8 worm cellular contexts compared by ENCODE assay signal in the genomic region with DNA sequence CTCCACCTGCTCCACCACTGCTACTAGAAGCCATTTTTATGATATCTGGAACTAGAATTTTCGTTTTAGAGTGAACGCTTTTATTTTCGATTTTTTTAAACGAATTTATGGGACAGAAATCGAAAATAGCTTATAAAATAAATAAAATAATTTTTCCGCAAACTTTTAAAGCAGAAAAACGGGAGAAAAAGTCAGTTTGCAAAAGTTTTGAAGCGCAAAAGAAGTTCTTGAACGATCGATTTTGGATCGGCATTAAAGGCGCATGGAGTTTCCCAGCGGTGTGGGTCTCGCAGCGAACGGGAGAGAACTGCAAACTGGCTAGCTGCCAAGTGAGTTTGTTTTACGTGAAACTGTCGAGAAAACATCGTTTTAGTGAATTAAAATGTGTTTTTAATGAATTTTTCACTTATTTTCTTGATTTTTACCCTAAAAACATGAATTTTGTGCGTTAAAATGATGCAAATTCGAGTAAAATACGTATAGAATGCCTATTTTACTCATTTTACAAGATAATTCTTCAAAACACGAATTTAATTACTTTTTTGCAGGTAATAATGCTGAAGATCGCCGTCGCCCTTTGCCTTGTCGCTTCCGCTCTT.
A peak's percentile ranks its signal among the peaks of the same experiment; 100 is the strongest.
TF ChIP-seq lines count a peak whose summit lies in the region.

Gene ccf-1, minus strand, starts transcription at position 51 of the 599 bp plus-strand sequence.
Gene trap-4, plus strand, starts transcription at position 549 of the 599 bp plus-strand sequence.

TF ChIP-seq in whole organism, L1 larva, 84 proteins besides CTCF, POLR2A, EP300 and RAD21 (continues in another document):
- peak; percentile 55 for TF ChIP-seq lin-13 (GFP tag; optimal IDR thresholded peaks at IDR 0.05; lab: Kevin White, UChicago)
- TF ChIP-seq elt-3 (tag; optimal IDR thresholded peaks at IDR 0.05; lab: Kevin White, UChicago), result peak in 2 of 6 experiments; percentile 26 to 48
- peak; percentile 51 to 72 (median 65) for TF ChIP-seq dpl-1 (GFP tag; optimal IDR thresholded peaks at IDR 0.05; lab: Kevin White, UChicago)
- TF ChIP-seq snpc-4 (tag; optimal IDR thresholded peaks at IDR 0.05; lab: Kevin White, UChicago), result peak; percentile 25
- TF ChIP-seq nhr-12 (tag; optimal IDR thresholded peaks at IDR 0.05; lab: Kevin White, UChicago), result no peak
- TF ChIP-seq mep-1 (tag; optimal IDR thresholded peaks at IDR 0.05; lab: Kevin White, UChicago), result peak; percentile 75
- TF ChIP-seq tbx-2 (tag; optimal IDR thresholded peaks at IDR 0.05; lab: Kevin White, UChicago), result peak; percentile 32
- peak; percentile 52 for TF ChIP-seq nhr-47 (tag; optimal IDR thresholded peaks at IDR 0.05; lab: Kevin White, UChicago)
- TF ChIP-seq unc-62 (GFP tag; optimal IDR thresholded peaks at IDR 0.05; lab: Kevin White, UChicago), result no peak
- TF ChIP-seq snu-23 (GFP tag; optimal IDR thresholded peaks at IDR 0.05; lab: Kevin White, UChicago), result peak; percentile 60

TF ChIP-seq in whole organism, L2 larva, 48 proteins besides CTCF, POLR2A, EP300 and RAD21 (continues in another document):
- no peak for TF ChIP-seq nhr-12 (tag; optimal IDR thresholded peaks at IDR 0.05; lab: Kevin White, UChicago)
- peak; percentile 45 for TF ChIP-seq lin-11 (tag; optimal IDR thresholded peaks at IDR 0.05; lab: Kevin White, UChicago)
- TF ChIP-seq nhr-21 (tag; optimal IDR thresholded peaks at IDR 0.05; lab: Kevin White, UChicago), result peak; percentile 38
- no peak for TF ChIP-seq lin-39 (tag; optimal IDR thresholded peaks at IDR 0.05; lab: Kevin White, UChicago)
- no peak for TF ChIP-seq nhr-237 (tag; optimal IDR thresholded peaks at IDR 0.05; lab: Kevin White, UChicago)
- peak; percentile 31 to 85 for TF ChIP-seq lsy-2 (tag; optimal IDR thresholded peaks at IDR 0.05; lab: Kevin White, UChicago)
- no peak for TF ChIP-seq snpc-4 (tag; optimal IDR thresholded peaks at IDR 0.05; lab: Kevin White, UChicago)
- TF ChIP-seq egl-27 (tag; optimal IDR thresholded peaks at IDR 0.05; lab: Kevin White, UChicago), result no peak
- no peak for TF ChIP-seq ztf-11 (tag; optimal IDR thresholded peaks at IDR 0.05; lab: Kevin White, UChicago)
- no peak for TF ChIP-seq R02D3.7 (tag; optimal IDR thresholded peaks at IDR 0.05; lab: Kevin White, UChicago)
- TF ChIP-seq skn-1 (tag; optimal IDR thresholded peaks at IDR 0.05; lab: Kevin White, UChicago), result peak; percentile 25

TF ChIP-seq in whole organism, L3 larva, 47 proteins besides CTCF, POLR2A, EP300 and RAD21 (continues in another document):
- TF ChIP-seq daf-12 (tag; optimal IDR thresholded peaks at IDR 0.05; lab: Kevin White, UChicago), result no peak
- peak; percentile 22 for TF ChIP-seq hmg-11 (tag; optimal IDR thresholded peaks at IDR 0.05; lab: Kevin White, UChicago)
- no peak for TF ChIP-seq nhr-12 (tag; optimal IDR thresholded peaks at IDR 0.05; lab: Kevin White, UChicago)
- TF ChIP-seq pqm-1 (tag; optimal IDR thresholded peaks at IDR 0.05; lab: Kevin White, UChicago), result peak; percentile 14
- no peak for TF ChIP-seq ceh-9 (tag; optimal IDR thresholded peaks at IDR 0.05; lab: Kevin White, UChicago)
- no peak for TF ChIP-seq lsy-12 (tag; optimal IDR thresholded peaks at IDR 0.05; lab: Kevin White, UChicago)
- TF ChIP-seq ceh-16 (tag; optimal IDR thresholded peaks at IDR 0.05; lab: Kevin White, UChicago), result no peak
- TF ChIP-seq jun-1 (tag; optimal IDR thresholded peaks at IDR 0.05; lab: Kevin White, UChicago), result no peak
- peak; percentile 1 for TF ChIP-seq R02D3.7 (tag; optimal IDR thresholded peaks at IDR 0.05; lab: Kevin White, UChicago)
- no peak for TF ChIP-seq egl-5 (tag; optimal IDR thresholded peaks at IDR 0.05; lab: Kevin White, UChicago)
- TF ChIP-seq elt-3 (tag; optimal IDR thresholded peaks at IDR 0.05; lab: Kevin White, UChicago), result no peak

TF ChIP-seq in whole organism, L4 larva, 104 proteins besides CTCF, POLR2A, EP300 and RAD21 (continues in another document):
- TF ChIP-seq hlh-11 (tag; optimal IDR thresholded peaks at IDR 0.05; lab: Kevin White, UChicago), result peak; percentile 51
- TF ChIP-seq nhr-25 (tag; optimal IDR thresholded peaks at IDR 0.05; lab: Kevin White, UChicago; ENCODE audit: borderline replicate concordance, insufficient read depth), result peak; percentile 40
- peak; percentile 3 for TF ChIP-seq lin-13 (GFP tag; optimal IDR thresholded peaks at IDR 0.05; lab: Kevin White, UChicago)
- no peak for TF ChIP-seq mdt-29 (GFP tag; IDR thresholded peaks at IDR 0.05; lab: Robert Waterston, UW)
- peak in 1 of 2 experiments; percentile 45 for TF ChIP-seq hif-1 (tag; optimal IDR thresholded peaks at IDR 0.05; lab: Kevin White, UChicago)
- peak; percentile 11 for TF ChIP-seq nhr-77 (tag; optimal IDR thresholded peaks at IDR 0.05; lab: Kevin White, UChicago)
- TF ChIP-seq ceh-82 (tag; optimal IDR thresholded peaks at IDR 0.05; lab: Kevin White, UChicago), result no peak
- peak in 1 of 2 experiments; percentile 8 for TF ChIP-seq unc-62 (GFP tag; optimal IDR thresholded peaks at IDR 0.05 in 1 of 2; lab: Kevin White, UChicago)
- no peak for TF ChIP-seq unc-62 (tag; optimal IDR thresholded peaks at IDR 0.05; lab: Kevin White, UChicago)
- TF ChIP-seq dve-1 (tag; optimal IDR thresholded peaks at IDR 0.05; lab: Kevin White, UChicago; ENCODE audit: insufficient read depth), result peak; percentile 72

TF ChIP-seq in whole organism, late embryonic, 69 proteins besides CTCF, POLR2A, EP300 and RAD21:
- TF ChIP-seq eyg-1 (tag; optimal IDR thresholded peaks at IDR 0.05; lab: Kevin White, UChicago) (no peak), nfya-1 (tag; optimal IDR thresholded peaks at IDR 0.05; lab: Kevin White, UChicago) (peak; percentile 36), unc-55 (GFP tag; optimal IDR thresholded peaks at IDR 0.05; lab: Kevin White, UChicago) (peak; percentile 12), ceh-30 (tag; optimal IDR thresholded peaks at IDR 0.05; lab: Kevin White, UChicago) (peak; percentile 24), ceh-45 (GFP tag; IDR thresholded peaks at IDR 0.05; lab: Robert Waterston, UW) (no peak), elt-2 (tag; optimal IDR thresholded peaks at IDR 0.05; lab: Kevin White, UChicago) (peak; percentile 12), ceh-19 (GFP tag; optimal IDR thresholded peaks at IDR 0.05; lab: Kevin White, UChicago) (no peak)
TF ChIP-seq in whole organism, late embryonic: peak in this region for 4.

TF ChIP-seq in whole organism, midembryonic, 9 proteins besides CTCF, POLR2A, EP300 and RAD21:
- TF ChIP-seq tab-1 (GFP tag; IDR thresholded peaks at IDR 0.05; lab: Robert Waterston, UW) (no peak), T22C8.4 (GFP tag; IDR thresholded peaks at IDR 0.05; lab: Robert Waterston, UW) (0 out of 2 replicates have a peak, but pooled peaks have one; percentile 15)

TF ChIP-seq in whole organism, mixed stage, embryonic, 35 proteins besides CTCF, POLR2A, EP300 and RAD21 (continues in another document):
- TF ChIP-seq nhr-12 (tag; optimal IDR thresholded peaks at IDR 0.05; lab: Kevin White, UChicago) (no peak), unc-62 (GFP tag; optimal IDR thresholded peaks at IDR 0.05; lab: Kevin White, UChicago) (no peak), mab-5 (tag; optimal IDR thresholded peaks at IDR 0.05; lab: Kevin White, UChicago) (no peak), M03D4.4 (tag; optimal IDR thresholded peaks at IDR 0.05; lab: Kevin White, UChicago) (no peak), elt-3 (tag; optimal IDR thresholded peaks at IDR 0.05; lab: Kevin White, UChicago) (no peak), snpc-4 (tag; optimal IDR thresholded peaks at IDR 0.05; lab: Kevin White, UChicago) (no peak), elt-1 (tag; optimal IDR thresholded peaks at IDR 0.05; lab: Kevin White, UChicago; ENCODE audit: borderline replicate concordance, insufficient read depth) (no peak), mls-2 (tag; optimal IDR thresholded peaks at IDR 0.05; lab: Kevin White, UChicago) (no peak), zip-8 (tag; optimal IDR thresholded peaks at IDR 0.05; lab: Kevin White, UChicago) (no peak), drap-1 (GFP tag; optimal IDR thresholded peaks at IDR 0.05; lab: Kevin White, UChicago) (no peak), tbx-8 (GFP tag; optimal IDR thresholded peaks at IDR 0.05; lab: Kevin White, UChicago) (no peak), ces-1 (GFP tag; optimal IDR thresholded peaks at IDR 0.05; lab: Kevin White, UChicago) (peak; percentile 37), ceh-39 (tag; optimal IDR thresholded peaks at IDR 0.05; lab: Kevin White, UChicago) (peak; percentile 27), unc-120 (tag; optimal IDR thresholded peaks at IDR 0.05; lab: Kevin White, UChicago; ENCODE audit: poor library complexity, severe bottlenecking) (peak; percentile 36), ztf-11 (tag; optimal IDR thresholded peaks at IDR 0.05; lab: Kevin White, UChicago) (no peak), nhr-2 (tag; optimal IDR thresholded peaks at IDR 0.05; lab: Kevin White, UChicago) (no peak), sptf-1 (tag; optimal IDR thresholded peaks at IDR 0.05; lab: Kevin White, UChicago) (no peak), hlh-1 (tag; optimal IDR thresholded peaks at IDR 0.05; lab: Kevin White, UChicago) (peak; percentile 13)

TF ChIP-seq in whole organism, young adult, 124 proteins besides CTCF, POLR2A, EP300 and RAD21 (continues in another document):
- peak in 1 of 3 experiments; percentile 28 for TF ChIP-seq lin-35 (GFP tag; optimal IDR thresholded peaks at IDR 0.05; lab: Kevin White, UChicago)
- TF ChIP-seq rcor-1 (GFP tag; IDR thresholded peaks at IDR 0.05; lab: Robert Waterston, UW), result no peak
- TF ChIP-seq cebp-1 (GFP tag; IDR thresholded peaks at IDR 0.05; lab: Robert Waterston, UW), result no peak
- TF ChIP-seq cebp-1 (tag; optimal IDR thresholded peaks at IDR 0.05; lab: Kevin White, UChicago), result peak; percentile 24
- TF ChIP-seq F52B5.7 (tag; optimal IDR thresholded peaks at IDR 0.05; lab: Kevin White, UChicago), result no peak
- TF ChIP-seq unc-62 (GFP tag; optimal IDR thresholded peaks at IDR 0.05; lab: Kevin White, UChicago), result no peak
- TF ChIP-seq Y53G8AR.9 (GFP tag; conservative IDR thresholded peaks at IDR 0.05; lab: Robert Waterston, UW), result 0 out of 2 replicates have a peak, but pooled peaks have one; percentile 27
- no peak for TF ChIP-seq ztf-3 (GFP tag; optimal IDR thresholded peaks at IDR 0.05; lab: Kevin White, UChicago)
- TF ChIP-seq unc-130 (GFP tag; optimal IDR thresholded peaks at IDR 0.05; lab: Kevin White, UChicago), result no peak
- no peak for TF ChIP-seq zfh-2 (GFP tag; conservative IDR thresholded peaks at IDR 0.05; lab: Robert Waterston, UW)
- TF ChIP-seq madf-8 (GFP tag; conservative IDR thresholded peaks at IDR 0.05; lab: Robert Waterston, UW), result no peak
- no peak for TF ChIP-seq B0035.1 (tag; optimal IDR thresholded peaks at IDR 0.05; lab: Kevin White, UChicago)
- TF ChIP-seq lin-54 (GFP tag; optimal IDR thresholded peaks at IDR 0.05; lab: Kevin White, UChicago), result no peak
- TF ChIP-seq dpff-1 (tag; optimal IDR thresholded peaks at IDR 0.05; lab: Kevin White, UChicago), result no peak
- TF ChIP-seq lin-40 (tag; optimal IDR thresholded peaks at IDR 0.05; lab: Kevin White, UChicago), result peak; percentile 26
- TF ChIP-seq athp-1 (tag; optimal IDR thresholded peaks at IDR 0.05; lab: Kevin White, UChicago), result no peak
- TF ChIP-seq him-1 (tag; optimal IDR thresholded peaks at IDR 0.05; lab: Kevin White, UChicago), result no peak
- TF ChIP-seq mcd-1 (GFP tag; IDR thresholded peaks at IDR 0.05; lab: Robert Waterston, UW), result peak; percentile 35; the same call in 1 of the 2 replicates
- no peak for TF ChIP-seq B0336.3 (GFP tag; IDR thresholded peaks at IDR 0.05; lab: Robert Waterston, UW)
- TF ChIP-seq pbrm-1 (GFP tag; IDR thresholded peaks at IDR 0.05; lab: Robert Waterston, UW), result no peak
